Worm (Caenorhabditis elegans) whole organism, L4 larva: ENCODE data around the gene stdh-2.

Experiments used
- R02D3.7 ChIP-seq: fragments of 150-350 bp; sonication (generic microtip); optimal IDR thresholded peaks from 3 replicates; lab custom pipeline; 2014; ENCODE audit warnings: missing biosample characterization, missing genetic modification characterization
- Y105C5A.15 ChIP-seq: fragments of 200-800 bp; sonication (Bioruptor generic); IDR thresholded peaks from 2 replicates; pipeline ENCODE4 v1.3.6; 2022; ENCODE audit warnings: missing genetic modification characterization, missing compliant biosample characterization
- Y48G9A.11 ChIP-seq: fragments of 200-800 bp; sonication (Bioruptor generic); IDR thresholded peaks from 2 replicates; pipeline ENCODE4 v1.3.6; 2022; ENCODE audit warnings: missing genetic modification reagents, missing genetic modification characterization, missing compliant biosample characterization
- Y5F2A.4 ChIP-seq: fragments of 200-800 bp; sonication (Bioruptor generic); optimal IDR thresholded peaks from 2 replicates; lab custom pipeline; 2018; ENCODE audit warnings: mild to moderate bottlenecking, missing genetic modification characterization, missing compliant biosample characterization
- Y75B8A.6 ChIP-seq: fragments of 200-800 bp; sonication (Bioruptor generic); IDR thresholded peaks from 2 replicates; pipeline ENCODE4 v1.3.6; 2022; ENCODE audit warnings: missing genetic modification reagents, missing genetic modification characterization, missing compliant biosample characterization
- ZK546.5 ChIP-seq, 2 experiments: sonication (generic microtip); optimal IDR thresholded peaks; 2 replicates each; lab custom pipeline; 2017; ENCODE audit warnings: missing biosample characterization in 2 of 2, missing genetic modification characterization in 2 of 2
- aha-1 ChIP-seq: fragments of 150-350 bp; peaks from one replicate; lab custom pipeline; 2014; ENCODE audit warnings: missing biosample characterization, missing genetic modification characterization
- aly-2 ChIP-seq: sonication (generic microtip); optimal IDR thresholded peaks from 2 replicates; lab custom pipeline; 2018; ENCODE audit warnings: missing biosample characterization, missing genetic modification characterization
- ceh-32 ChIP-seq: sonication (generic microtip); optimal IDR thresholded peaks from 2 replicates; lab custom pipeline; 2016; ENCODE audit warnings: mild to moderate bottlenecking, missing genetic modification characterization, missing compliant biosample characterization; ENCODE audit not compliant: poor library complexity
- ceh-82 ChIP-seq: sonication (generic microtip); optimal IDR thresholded peaks from 2 replicates; lab custom pipeline; 2017; ENCODE audit warnings: missing biosample characterization, missing genetic modification characterization
- daf-8 ChIP-seq: fragments of 200-800 bp; sonication (Bioruptor generic); IDR thresholded peaks from 2 replicates; pipeline ENCODE4 v1.3.6; 2022; ENCODE audit warnings: missing genetic modification characterization, missing compliant biosample characterization
- dmd-8 ChIP-seq: fragments of 200-800 bp; sonication (Bioruptor generic); IDR thresholded peaks from 2 replicates; pipeline ENCODE4 v1.3.6; 2022; ENCODE audit warnings: missing genetic modification characterization, missing compliant biosample characterization
- dmd-9 ChIP-seq: fragments of 200-800 bp; sonication (Bioruptor generic); IDR thresholded peaks from 2 replicates; pipeline ENCODE4 v1.3.6; 2022; ENCODE audit warnings: missing genetic modification reagents, missing genetic modification characterization, missing compliant biosample characterization
- duxl-1 ChIP-seq: sonication (generic microtip); optimal IDR thresholded peaks from 2 replicates; lab custom pipeline; 2016; ENCODE audit warnings: mild to moderate bottlenecking, missing genetic modification characterization, moderate library complexity, missing compliant biosample characterization; ENCODE audit not compliant: poor library complexity
- fkh-10 ChIP-seq: fragments of 150-350 bp; optimal IDR thresholded peaks from 2 replicates; lab custom pipeline; 2014; ENCODE audit warnings: missing biosample characterization, missing genetic modification reagents, missing genetic modification characterization
- hif-1 ChIP-seq, 2 experiments: sonication (generic microtip); optimal IDR thresholded peaks; 2 replicates each; lab custom pipeline; 2016 to 2017; ENCODE audit warnings: missing compliant biosample characterization in 2 of 2, missing genetic modification characterization in 2 of 2, missing genetic modification reagents in 2 of 2, missing genotype in 2 of 2, mild to moderate bottlenecking in 1 of 2
- hlh-11 ChIP-seq: fragments of 200-800 bp; sonication (Bioruptor generic); optimal IDR thresholded peaks from 2 replicates; lab custom pipeline; 2018; ENCODE audit warnings: mild to moderate bottlenecking, missing genetic modification characterization, missing compliant biosample characterization
- jun-1 ChIP-seq: fragments of 150-350 bp; optimal IDR thresholded peaks from 2 replicates; lab custom pipeline; 2014; ENCODE audit warnings: missing biosample characterization, missing genetic modification reagents, missing genetic modification characterization
- lim-7 ChIP-seq: fragments of 200-800 bp; sonication (Bioruptor generic); IDR thresholded peaks from 2 replicates; pipeline ENCODE4 v1.3.6; 2022; ENCODE audit warnings: missing genetic modification characterization, missing compliant biosample characterization
- lin-1 ChIP-seq: fragments of 200-800 bp; sonication (Bioruptor generic); IDR thresholded peaks from 2 replicates; pipeline ENCODE4 v1.3.6; 2022; ENCODE audit warnings: missing genetic modification reagents, missing genetic modification characterization, missing compliant biosample characterization
- lir-3 ChIP-seq: sonication (generic microtip); optimal IDR thresholded peaks from 2 replicates; lab custom pipeline; 2016; ENCODE audit warnings: mild to moderate bottlenecking, missing genetic modification characterization, missing compliant biosample characterization
- madf-5 ChIP-seq, 2 experiments: fragments of 200-800 bp; sonication (Bioruptor generic); IDR thresholded peaks; 2 replicates each; pipeline ENCODE4 v1.3.6; 2022; ENCODE audit warnings: missing compliant biosample characterization in 2 of 2, missing genetic modification characterization in 2 of 2
- mep-1 ChIP-seq: fragments of 150-350 bp; sonication (generic microtip); optimal IDR thresholded peaks from 3 replicates; lab custom pipeline; 2014; ENCODE audit warnings: missing biosample characterization, missing genetic modification characterization
- mxl-2 ChIP-seq: fragments of 200-800 bp; sonication (Bioruptor generic); conservative IDR thresholded peaks from 2 replicates; pipeline ENCODE4 v1.3.6; 2022; ENCODE audit warnings: missing genetic modification reagents, missing genetic modification characterization, missing compliant biosample characterization
- nhr-102 ChIP-seq: sonication (generic microtip); optimal IDR thresholded peaks from 2 replicates; lab custom pipeline; 2016; ENCODE audit warnings: mild to moderate bottlenecking, missing genetic modification characterization, moderate library complexity, missing compliant biosample characterization
- nhr-11 ChIP-seq: fragments of 150-350 bp; optimal IDR thresholded peaks from 2 replicates; lab custom pipeline; 2014; ENCODE audit warnings: missing biosample characterization, missing genetic modification characterization
- nhr-25 ChIP-seq: sonication (generic microtip); optimal IDR thresholded peaks from 2 replicates; lab custom pipeline; 2017; ENCODE audit warnings: missing genetic modification characterization, mild to moderate bottlenecking, missing compliant biosample characterization, antibody characterized with exemption, moderate library complexity, borderline replicate concordance; ENCODE audit not compliant: insufficient read depth
- nhr-28 ChIP-seq: fragments of 150-350 bp; optimal IDR thresholded peaks from 2 replicates; lab custom pipeline; 2014; ENCODE audit warnings: missing biosample characterization, missing genetic modification characterization
- nhr-48 ChIP-seq: sonication (generic microtip); optimal IDR thresholded peaks from 2 replicates; lab custom pipeline; 2016; ENCODE audit warnings: mild to moderate bottlenecking, missing genetic modification characterization, missing compliant biosample characterization
- nhr-77 ChIP-seq: fragments of 150-350 bp; optimal IDR thresholded peaks from 2 replicates; lab custom pipeline; 2014; ENCODE audit warnings: missing biosample characterization, missing genetic modification characterization
- php-3 ChIP-seq: fragments of 200-800 bp; sonication (Bioruptor generic); IDR thresholded peaks from 2 replicates; pipeline ENCODE4 v1.3.6; 2022; ENCODE audit warnings: missing genetic modification reagents, missing genetic modification characterization, missing compliant biosample characterization
- zfp-2 ChIP-seq: sonication (generic microtip); optimal IDR thresholded peaks from 2 replicates; lab custom pipeline; 2016; ENCODE audit warnings: mild to moderate bottlenecking, missing genetic modification characterization, missing compliant biosample characterization
- zfp-3 ChIP-seq: fragments of 200-800 bp; sonication (Bioruptor generic); conservative IDR thresholded peaks from 2 replicates; pipeline ENCODE4 v1.3.6; 2022; ENCODE audit warnings: missing genetic modification reagents, missing genetic modification characterization, missing compliant biosample characterization

Gene stdh-2

ce11 chrV:16259684-16260083 is 35.6 kb downstream of the stdh-2 start, which contains the start of gene nhr-127 (continued):
- no peak for TF ChIP-seq mxl-2 (GFP tag; lab: Robert Waterston, UW)
- TF ChIP-seq ceh-82 (tag; lab: Kevin White, UChicago), result no peak
- no peak for TF ChIP-seq nhr-77
- TF ChIP-seq nhr-102 (tag; lab: Kevin White, UChicago), result no peak
- no peak for TF ChIP-seq R02D3.7 (tag; lab: Kevin White, UChicago)

DNA sequence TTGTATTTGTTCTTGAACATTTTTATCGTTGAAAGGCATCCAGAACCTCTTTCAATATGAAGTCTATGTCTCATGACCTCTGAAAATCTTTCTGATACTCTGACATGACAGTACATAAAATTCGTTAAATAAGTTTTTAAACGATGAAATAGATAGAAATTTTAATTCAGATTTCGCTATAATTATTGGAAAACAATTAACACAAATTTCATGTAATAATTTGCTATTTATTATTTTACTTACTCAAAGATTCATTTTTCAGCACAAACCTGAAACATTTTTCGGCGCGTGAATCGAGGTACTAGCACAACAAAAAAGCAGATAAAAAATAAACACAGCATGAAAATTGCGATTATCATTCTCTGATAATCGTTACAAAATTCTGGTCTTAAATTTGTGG is 42.4 kb downstream of the stdh-2 start, which contains the start of gene T13F3.4:
Gene T13F3.4, minus strand, starts transcription at position 101 of the 400 bp plus-strand sequence.
- TF ChIP-seq nhr-11 (tag; lab: Kevin White, UChicago) (no peak), Y75B8A.6 (GFP tag; lab: Robert Waterston, UW) (no peak), dmd-8 (no peak), daf-8 (GFP tag; lab: Robert Waterston, UW) (no peak), nhr-48 (tag; lab: Kevin White, UChicago) (no peak), nhr-25 (tag; lab: Kevin White, UChicago) (no peak), dmd-9 (GFP tag; lab: Robert Waterston, UW) (no peak), Y5F2A.4 (GFP tag; lab: Kevin White, UChicago) (no peak), Y105C5A.15 (GFP tag; lab: Robert Waterston, UW) (no peak), aly-2 (tag; lab: Kevin White, UChicago) (no peak), lin-1 (GFP tag; lab: Robert Waterston, UW) (no peak), mep-1 (tag; lab: Kevin White, UChicago) (no peak), hlh-11 (tag; lab: Kevin White, UChicago) (no peak), madf-5 (GFP tag; IDR thresholded peaks at IDR 0.05; lab: Robert Waterston, UW) (no peak), aha-1 (no peak), Y48G9A.11 (no peak), fkh-10 (GFP tag; lab: Kevin White, UChicago) (no peak), ZK546.5 (tag; optimal IDR thresholded peaks at IDR 0.05; lab: Kevin White, UChicago) (no peak), lim-7 (GFP tag; lab: Robert Waterston, UW) (no peak)

DNA sequence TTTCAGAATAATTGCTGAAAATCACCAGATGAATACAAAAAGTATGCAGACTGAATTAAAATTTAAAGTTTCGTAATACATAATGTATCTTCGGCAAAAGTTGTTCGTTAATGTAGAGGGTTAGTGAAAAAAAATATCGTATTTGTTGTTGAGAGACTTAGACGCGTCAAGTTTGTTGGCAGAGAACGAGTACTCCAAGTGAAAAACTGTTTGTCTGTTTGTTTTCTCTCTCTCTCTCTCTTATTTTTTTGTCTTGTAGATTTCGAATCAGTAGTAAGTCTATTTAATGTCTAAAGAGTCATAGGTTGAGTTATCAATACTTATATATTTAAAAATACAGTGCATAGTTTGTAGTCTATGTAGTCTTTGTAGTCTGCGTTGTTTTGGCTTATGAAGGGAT is 45.4 kb downstream of the stdh-2 start, which contains the start of the genes fbxa-2 and T13F3.8:
Gene fbxa-2, minus strand, starts transcription at position 101 of the 400 bp plus-strand sequence.
Gene T13F3.8, plus strand, starts transcription at position 245 of the 400 bp plus-strand sequence.
- TF ChIP-seq zfp-3 (GFP tag; lab: Robert Waterston, UW) (0 out of 2 replicates have a peak, but pooled peaks have one; percentile 15), lir-3 (tag; lab: Kevin White, UChicago) (no peak), aha-1 (no peak), nhr-28 (tag; lab: Kevin White, UChicago) (peak; percentile 39), php-3 (GFP tag; lab: Robert Waterston, UW) (no peak), jun-1 (tag; lab: Kevin White, UChicago) (no peak)

DNA sequence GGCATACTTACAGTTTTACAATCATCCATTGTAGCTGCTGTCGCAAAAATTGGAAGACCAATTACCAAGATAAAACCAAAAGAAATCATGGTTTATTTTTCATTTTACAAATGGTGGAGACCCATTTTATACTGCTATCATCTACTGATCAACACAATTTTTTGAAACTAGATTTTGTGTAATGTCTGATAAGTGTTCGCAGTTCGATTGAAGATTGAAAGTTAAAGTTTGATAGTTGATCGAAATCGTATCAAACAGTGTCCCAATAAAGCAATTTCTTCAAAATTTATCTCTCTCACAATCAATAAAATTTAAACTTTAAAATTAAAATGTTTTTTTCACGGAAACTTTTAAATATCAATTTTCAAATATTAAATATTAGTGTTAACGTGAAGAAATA is 47.0 kb downstream of the stdh-2 start, which contains the start of gene T13F3.6:
Gene T13F3.6, minus strand, starts transcription at position 101 of the 400 bp plus-strand sequence.
- TF ChIP-seq zfp-2 (tag; lab: Kevin White, UChicago) (no peak), R02D3.7 (tag; lab: Kevin White, UChicago) (no peak), hif-1 (tag; optimal IDR thresholded peaks at IDR 0.05; lab: Kevin White, UChicago) (no peak), ceh-32 (no peak), duxl-1 (tag; lab: Kevin White, UChicago) (no peak), dmd-8 (no peak)
